Fruit fly (Drosophila melanogaster): ENCODE data around the gene sta.

The sta gene

DNA sequence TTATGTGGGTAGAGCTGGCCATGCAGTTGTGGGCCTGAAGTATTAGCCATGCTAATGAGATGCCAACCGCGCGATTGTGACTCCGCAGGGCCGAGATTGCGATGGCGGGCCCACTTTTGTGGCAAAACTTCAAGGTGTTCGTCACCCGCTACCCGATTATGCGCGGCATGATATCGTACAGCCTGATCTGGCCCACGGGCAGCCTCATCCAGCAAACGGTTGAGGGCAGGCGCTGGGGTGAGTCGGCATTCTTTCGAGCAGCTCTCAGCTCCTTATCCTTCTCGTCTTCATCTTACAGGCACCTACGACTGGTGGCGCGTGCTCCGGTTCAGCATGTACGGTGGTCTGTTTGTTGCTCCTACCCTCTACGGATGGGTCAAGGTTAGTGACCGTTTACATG, 13.5 kb downstream of the sta start, which contains the start of gene CG32808:
Gene CG32808, minus strand, starts transcription at position 101 of the 400 bp plus-strand sequence.
- TF ChIP-seq CG8301 (tag; optimal IDR thresholded peaks at IDR 0.05) (no peak), Ets98B (GFP tag; IDR thresholded peaks at IDR 0.05) (no peak), rn (GFP tag; IDR thresholded peaks at IDR 0.05) (no peak), CG8159 (tag; optimal IDR thresholded peaks at IDR 0.05) (no peak), CG13204 (GFP tag; optimal IDR thresholded peaks at IDR 0.05) (no peak), D1 (tag; optimal IDR thresholded peaks at IDR 0.05) (no peak), EcR (GFP tag; optimal IDR thresholded peaks at IDR 0.05) (no peak), CG10348 (GFP tag; IDR thresholded peaks at IDR 0.05) (no peak), CG17806 (tag; optimal IDR thresholded peaks at IDR 0.05) (no peak), CG9948 (tag; optimal IDR thresholded peaks at IDR 0.05) (no peak), CG15710 (tag; optimal IDR thresholded peaks at IDR 0.05) (no peak), CG32121 (GFP tag; IDR thresholded peaks at IDR 0.05) (no peak)

DNA sequence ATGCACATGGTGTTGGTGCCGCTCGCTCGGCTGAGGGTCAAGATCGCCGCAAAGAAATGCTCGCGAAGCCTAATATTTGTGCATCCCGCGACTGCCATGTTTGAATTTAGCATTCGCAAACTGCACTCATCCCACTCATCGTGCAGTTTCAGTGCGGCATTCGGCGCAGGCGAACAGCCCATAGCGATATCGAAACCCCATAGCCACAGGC, 15.9 kb downstream of the sta start, which contains the start of gene CG14778:
Gene CG14778, plus strand, starts transcription at position 112 of the 211 bp plus-strand sequence.
- no peak for TF ChIP-seq CG4496 (GFP tag; IDR thresholded peaks at IDR 0.05)
- TF ChIP-seq Snoo (tag; optimal IDR thresholded peaks at IDR 0.05): no peak
- TF ChIP-seq CG12605 (GFP tag; IDR thresholded peaks at IDR 0.05): no peak
- no peak for TF ChIP-seq CG15710 (tag; optimal IDR thresholded peaks at IDR 0.05)
- TF ChIP-seq rn (GFP tag; IDR thresholded peaks at IDR 0.05): no peak
- no peak for TF ChIP-seq CG34367 (tag; optimal IDR thresholded peaks at IDR 0.05)

DNA sequence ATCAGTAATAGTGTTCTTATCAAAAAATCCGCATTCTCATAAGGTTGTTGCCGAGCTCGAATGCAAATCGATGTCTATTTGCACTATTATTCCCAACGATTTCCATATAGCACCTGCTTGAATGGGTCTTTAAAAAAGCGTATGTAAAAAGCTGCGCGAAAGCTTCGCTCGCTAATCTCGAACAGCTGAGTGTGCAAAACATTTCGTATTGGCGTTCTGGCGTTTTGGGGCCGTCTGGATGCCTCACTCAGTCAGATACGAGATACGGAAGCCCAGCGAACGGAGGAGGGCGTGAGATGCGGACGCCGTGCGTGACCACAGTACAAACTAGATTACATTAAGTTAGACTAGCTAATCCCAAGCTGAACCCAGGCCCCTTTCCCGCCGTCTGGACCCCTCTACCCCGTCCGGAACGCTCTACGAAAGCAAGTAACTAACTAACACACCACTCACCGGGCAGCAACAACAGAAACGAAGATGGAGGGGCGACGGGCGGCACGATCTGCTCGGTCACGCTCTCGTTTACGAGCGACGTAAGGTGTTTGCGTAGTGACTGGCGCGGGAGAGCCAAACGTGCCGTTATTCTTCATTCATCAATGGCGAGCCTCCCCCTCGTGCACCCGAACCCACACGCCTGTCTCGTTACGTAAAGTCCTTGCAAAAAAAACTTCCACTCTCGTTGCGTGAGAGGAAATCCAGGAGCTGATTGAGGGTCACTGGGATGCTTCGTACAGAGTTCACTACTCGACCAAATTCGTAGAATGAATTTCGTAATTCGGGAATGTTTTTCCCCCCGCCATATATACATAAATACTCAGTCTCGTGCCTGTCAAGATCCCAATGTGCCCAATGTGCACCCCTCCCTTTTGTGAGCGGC, 16.5 kb downstream of the sta start:
- TF ChIP-seq CG4496 (GFP tag; IDR thresholded peaks at IDR 0.05) (peak; percentile 50; the same call in 1 of the 3 replicates), fd96Ca (GFP tag; IDR thresholded peaks at IDR 0.05) (no peak), Pif1B (GFP tag; optimal IDR thresholded peaks at IDR 0.05) (no peak), CG13204 (GFP tag; optimal IDR thresholded peaks at IDR 0.05) (peak; percentile 35), CG17806 (tag; optimal IDR thresholded peaks at IDR 0.05) (no peak), CG9948 (tag; optimal IDR thresholded peaks at IDR 0.05) (no peak), CG8159 (tag; optimal IDR thresholded peaks at IDR 0.05) (no peak)

DNA sequence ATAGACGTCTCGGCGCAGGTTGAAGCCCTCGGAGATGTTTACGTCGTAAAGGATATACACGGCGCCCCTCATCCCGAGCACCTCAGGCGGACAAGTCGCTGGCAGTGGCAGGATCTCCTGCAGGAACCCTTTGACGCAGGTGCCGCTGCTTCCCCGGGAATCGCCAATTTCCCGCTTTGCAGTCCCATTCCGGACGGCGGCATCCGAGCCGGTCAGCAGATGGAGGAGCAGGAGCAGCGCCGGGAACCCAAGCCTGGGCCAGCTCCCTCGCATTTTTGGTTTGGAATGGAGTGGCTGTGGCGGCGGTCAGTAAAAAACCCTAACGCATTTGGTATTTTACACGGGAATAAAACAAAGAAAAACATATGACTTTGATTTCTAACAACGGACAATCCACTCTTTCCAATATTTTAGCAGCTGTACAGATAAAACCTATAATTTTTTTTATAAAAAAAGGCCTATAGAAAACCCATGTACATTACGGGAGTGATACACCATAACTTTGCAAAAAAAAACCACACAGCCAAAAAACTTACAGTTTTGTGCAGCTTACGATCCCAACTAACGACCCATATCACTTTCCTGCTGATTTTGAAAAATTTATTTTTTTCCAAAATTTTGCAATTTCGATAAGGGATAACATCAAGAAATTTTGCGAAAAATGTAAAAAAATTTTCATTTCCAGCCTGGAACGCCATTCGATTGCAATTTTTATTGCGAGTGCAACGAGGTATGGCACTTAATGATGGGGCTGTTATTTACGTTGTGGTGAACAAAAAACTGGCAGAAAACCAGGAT, 17.3 kb downstream of the sta start, which contains the start of the genes O-fut2 and CG14777:
Gene O-fut2, minus strand, starts transcription at position 290 of the 798 bp plus-strand sequence.
Gene CG14777, plus strand, starts transcription at position 428 of the 798 bp plus-strand sequence.
- no peak for TF ChIP-seq D1 (tag; optimal IDR thresholded peaks at IDR 0.05)
- TF ChIP-seq CG13204 (GFP tag; optimal IDR thresholded peaks at IDR 0.05): no peak
- TF ChIP-seq Pif1B (GFP tag; optimal IDR thresholded peaks at IDR 0.05): peak; percentile 54
- TF ChIP-seq Snoo (tag; optimal IDR thresholded peaks at IDR 0.05): no peak
- TF ChIP-seq CG4496 (GFP tag; IDR thresholded peaks at IDR 0.05): peak; percentile 83
- TF ChIP-seq CG12605 (GFP tag; IDR thresholded peaks at IDR 0.05): peak; percentile 22; the same call in 1 of the 2 replicates
- peak; percentile 26 for TF ChIP-seq CG8159 (tag; optimal IDR thresholded peaks at IDR 0.05)
- peak; percentile 70 for TF ChIP-seq CG32121 (GFP tag; IDR thresholded peaks at IDR 0.05)
- TF ChIP-seq Ets98B (GFP tag; IDR thresholded peaks at IDR 0.05): peak; percentile 63
- no peak for TF ChIP-seq EcR (GFP tag; optimal IDR thresholded peaks at IDR 0.05)
- peak; percentile 46 for TF ChIP-seq CG17806 (tag; optimal IDR thresholded peaks at IDR 0.05)
- peak; percentile 68; the same call in 2 of the 3 replicates for TF ChIP-seq fd96Ca (GFP tag; IDR thresholded peaks at IDR 0.05)
- peak; percentile 48 for TF ChIP-seq CG15710 (tag; optimal IDR thresholded peaks at IDR 0.05)
- TF ChIP-seq rn (GFP tag; IDR thresholded peaks at IDR 0.05): 0 out of 2 replicates have a peak, but pooled peaks have one; percentile 28
- TF ChIP-seq CG9948 (tag; optimal IDR thresholded peaks at IDR 0.05): peak; percentile 44
- peak; percentile 33 for TF ChIP-seq CG34367 (tag; optimal IDR thresholded peaks at IDR 0.05)
- TF ChIP-seq CG10348 (GFP tag; IDR thresholded peaks at IDR 0.05): no peak
- no peak for TF ChIP-seq Pif1A (GFP tag; optimal IDR thresholded peaks at IDR 0.05)
- peak; percentile 51 for TF ChIP-seq CG8301 (tag; optimal IDR thresholded peaks at IDR 0.05)

DNA sequence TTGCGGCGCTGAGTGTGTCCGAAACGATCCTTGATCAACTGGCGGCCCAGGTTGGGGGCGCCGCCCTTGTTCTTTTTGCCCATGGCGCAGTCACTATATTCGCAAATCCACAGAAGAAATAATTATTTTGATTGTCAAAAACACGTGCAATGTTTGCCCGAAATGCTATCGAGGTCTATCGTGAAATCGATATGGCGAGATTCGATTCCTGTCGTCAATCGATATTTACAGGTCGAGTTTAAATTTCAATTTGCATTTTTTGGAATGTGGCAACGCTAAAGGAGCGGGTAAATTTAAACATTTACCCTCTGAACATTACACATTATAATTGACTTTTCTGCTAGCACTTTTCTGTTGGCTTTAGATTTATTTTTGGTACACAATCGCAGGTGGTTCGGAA, 19.2 kb downstream of the sta start, which contains the start of gene Ns3:
Gene Ns3, minus strand, starts transcription at position 188 of the 400 bp plus-strand sequence.
- TF ChIP-seq CG9948 (tag; optimal IDR thresholded peaks at IDR 0.05) (no peak), CG17806 (tag; optimal IDR thresholded peaks at IDR 0.05) (no peak), gl (tag; optimal IDR thresholded peaks at IDR 0.05) (no peak), CG13204 (GFP tag; optimal IDR thresholded peaks at IDR 0.05) (no peak), CG8301 (tag; optimal IDR thresholded peaks at IDR 0.05) (no peak), CG34367 (tag; optimal IDR thresholded peaks at IDR 0.05) (no peak), CG15710 (tag; optimal IDR thresholded peaks at IDR 0.05) (no peak), Snoo (tag; optimal IDR thresholded peaks at IDR 0.05) (no peak), fd96Ca (GFP tag; IDR thresholded peaks at IDR 0.05) (no peak)

DNA sequence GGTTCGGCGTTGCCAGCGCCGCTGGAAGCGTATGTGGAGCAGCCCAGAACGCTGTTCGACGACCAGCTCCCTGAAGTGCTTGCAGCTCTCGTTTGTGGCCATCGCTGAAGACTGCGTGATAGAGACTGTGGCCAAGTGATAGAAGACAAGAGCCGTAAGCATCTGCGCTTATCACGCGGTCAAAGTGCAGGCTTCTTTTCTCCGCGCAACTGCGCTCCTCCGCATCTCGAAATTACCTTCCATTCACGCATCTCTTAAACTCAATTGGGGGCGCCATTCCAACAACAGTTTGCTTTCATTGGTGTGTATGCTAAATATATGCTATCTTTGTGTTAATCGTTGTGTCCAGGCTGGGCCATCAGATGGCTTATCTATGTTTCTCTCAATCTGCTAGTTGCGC, 21.7 kb downstream of the sta start, which contains the start of gene CG14787:
Gene CG14787, minus strand, starts transcription at position 133 of the 400 bp plus-strand sequence.
- TF ChIP-seq CG4496 (GFP tag; IDR thresholded peaks at IDR 0.05) (peak; percentile 52; the same call in 1 of the 3 replicates), CG10348 (GFP tag; IDR thresholded peaks at IDR 0.05) (no peak), gl (tag; optimal IDR thresholded peaks at IDR 0.05) (peak; percentile 31)
